Fruit fly (Drosophila melanogaster) whole organism, embryonic: ENCODE measurements around the gene CG44838.

Source experiments
- Atf-2 ChIP-seq: fragments of 200-800 bp; sonication (Bioruptor generic); optimal IDR thresholded peaks from 2 replicates; lab custom pipeline; 2016; ENCODE audit warnings: missing biosample characterization, missing genetic modification characterization
- BtbVII ChIP-seq: fragments of 200-800 bp; sonication (Bioruptor generic); optimal IDR thresholded peaks from 3 replicates; lab custom pipeline; 2017; ENCODE audit warnings: missing biosample characterization, mild to moderate bottlenecking, missing genetic modification characterization
- CG10431 ChIP-seq: fragments of 200-800 bp; sonication (Bioruptor generic); optimal IDR thresholded peaks from 3 replicates; lab custom pipeline; 2018; ENCODE audit warnings: missing biosample characterization, mild to moderate bottlenecking, missing genetic modification characterization
- CG11398 ChIP-seq: fragments of 200-800 bp; sonication (Bioruptor generic); optimal IDR thresholded peaks from 2 replicates; lab custom pipeline; 2016; ENCODE audit warnings: missing biosample characterization, missing genetic modification characterization
- CG12299 ChIP-seq: fragments of 200-800 bp; sonication (Bioruptor generic); optimal IDR thresholded peaks from 2 replicates; lab custom pipeline; 2018; ENCODE audit warnings: missing biosample characterization, mild to moderate bottlenecking, missing genetic modification characterization
- CG12391 ChIP-seq: fragments of 200-800 bp; sonication (Bioruptor generic); optimal IDR thresholded peaks from 3 replicates; lab custom pipeline; 2018; ENCODE audit warnings: missing biosample characterization, mild to moderate bottlenecking, missing genetic modification characterization, moderate library complexity
- CG12942 ChIP-seq: fragments of 200-800 bp; sonication (Bioruptor generic); optimal IDR thresholded peaks from 3 replicates; lab custom pipeline; 2016; ENCODE audit warnings: missing biosample characterization, missing genetic modification characterization
- CG14441 ChIP-seq: fragments of 200-800 bp; sonication (Bioruptor generic); IDR thresholded peaks from 2 replicates; pipeline ENCODE4 v1.3.6; 2022; ENCODE audit warnings: missing biosample characterization, missing genetic modification characterization
- CG14860 ChIP-seq: fragments of 200-800 bp; sonication (Bioruptor generic); IDR thresholded peaks from 3 replicates; pipeline ENCODE4 v1.3.6; 2022; ENCODE audit warnings: missing biosample characterization, missing genetic modification characterization; ENCODE audit not compliant: partially characterized antibody
- CG17385 ChIP-seq: fragments of 200-800 bp; sonication (Bioruptor generic); optimal IDR thresholded peaks from 3 replicates; lab custom pipeline; 2018; ENCODE audit warnings: missing biosample characterization, mild to moderate bottlenecking, missing genetic modification characterization
- CG2120 ChIP-seq: fragments of 200-800 bp; sonication (Bioruptor generic); optimal IDR thresholded peaks from 3 replicates; lab custom pipeline; 2016; ENCODE audit warnings: missing biosample characterization, missing genetic modification characterization
- CG30403 ChIP-seq: fragments of 200-800 bp; sonication (Bioruptor generic); optimal IDR thresholded peaks from 3 replicates; lab custom pipeline; 2016; ENCODE audit warnings: missing biosample characterization, missing genetic modification characterization
- CG31441 ChIP-seq: fragments of 200-800 bp; sonication (Bioruptor generic); IDR thresholded peaks from 2 replicates; pipeline ENCODE4 v1.3.6; 2022; ENCODE audit warnings: missing biosample characterization, missing genetic modification characterization
- CG3838 ChIP-seq: fragments of 200-800 bp; sonication (Bioruptor generic); optimal IDR thresholded peaks from 3 replicates; lab custom pipeline; 2016; ENCODE audit warnings: missing biosample characterization, missing genetic modification characterization
- CG4404 ChIP-seq: fragments of 200-800 bp; sonication (Bioruptor generic); IDR thresholded peaks from 2 replicates; pipeline ENCODE4 v1.3.6; 2022; ENCODE audit warnings: missing biosample characterization, missing genetic modification characterization
- CG4854 ChIP-seq: fragments of 200-800 bp; sonication (Bioruptor generic); optimal IDR thresholded peaks from 2 replicates; lab custom pipeline; 2016; ENCODE audit warnings: missing biosample characterization, missing genetic modification characterization, inconsistent platforms
- CG5953 ChIP-seq: fragments of 200-800 bp; sonication (Bioruptor generic); IDR thresholded peaks from 2 replicates; pipeline ENCODE4 v1.3.6; 2022; ENCODE audit warnings: missing biosample characterization, missing genetic modification characterization
- CG7271 ChIP-seq: fragments of 200-800 bp; sonication (Bioruptor generic); optimal IDR thresholded peaks from 2 replicates; lab custom pipeline; 2018; ENCODE audit warnings: missing biosample characterization, mild to moderate bottlenecking, missing genetic modification characterization, moderate library complexity
- CG7556 ChIP-seq: fragments of 200-800 bp; sonication (Bioruptor generic); optimal IDR thresholded peaks from 2 replicates; lab custom pipeline; 2017; ENCODE audit warnings: missing biosample characterization, mild to moderate bottlenecking, missing genetic modification characterization
- CG7987 ChIP-seq: fragments of 200-800 bp; sonication (Bioruptor generic); optimal IDR thresholded peaks from 2 replicates; lab custom pipeline; 2018; ENCODE audit warnings: missing biosample characterization, mild to moderate bottlenecking, missing genetic modification characterization, moderate library complexity
- CG8359 ChIP-seq: fragments of 200-800 bp; sonication (Bioruptor generic); optimal IDR thresholded peaks from 2 replicates; lab custom pipeline; 2017; ENCODE audit warnings: missing biosample characterization, mild to moderate bottlenecking, missing genetic modification characterization, borderline replicate concordance
- CrebB ChIP-seq: fragments of 200-800 bp; sonication (Bioruptor generic); optimal IDR thresholded peaks from 3 replicates; lab custom pipeline; 2018; ENCODE audit warnings: missing biosample characterization, mild to moderate bottlenecking, missing genetic modification characterization
- Dip2 ChIP-seq: fragments of 200-800 bp; sonication (Bioruptor generic); IDR thresholded peaks from 2 replicates; pipeline ENCODE4 v1.3.6; 2022; ENCODE audit warnings: missing biosample characterization, missing genetic modification characterization
- Hey ChIP-seq: fragments of 200-800 bp; sonication (Bioruptor generic); optimal IDR thresholded peaks from 3 replicates; lab custom pipeline; 2018; ENCODE audit warnings: missing biosample characterization, mild to moderate bottlenecking, missing genetic modification characterization
- HmgD ChIP-seq: fragments of 200-800 bp; sonication (Bioruptor generic); optimal IDR thresholded peaks from 3 replicates; lab custom pipeline; 2016; ENCODE audit warnings: missing biosample characterization, missing genetic modification characterization
- Hr78 ChIP-seq, 2 experiments: fragments of 200-800 bp in 1 of 2; fragments of >200 bp in 1 of 2; sonication (Bioruptor generic) in 1 of 2; optimal IDR thresholded peaks; 2 replicates each; lab custom pipeline; 2017 to 2019; ENCODE audit warnings: missing biosample characterization in 2 of 2, missing genetic modification characterization in 2 of 2, mild to moderate bottlenecking in 1 of 2, moderate library complexity in 1 of 2
- MESR4 ChIP-seq: fragments of 200-800 bp; sonication (Bioruptor generic); optimal IDR thresholded peaks from 2 replicates; lab custom pipeline; 2018; ENCODE audit warnings: missing biosample characterization, mild to moderate bottlenecking, missing genetic modification characterization, moderate library complexity
- Meics ChIP-seq: fragments of 200-800 bp; sonication (Bioruptor generic); optimal IDR thresholded peaks from 2 replicates; lab custom pipeline; 2017; ENCODE audit warnings: missing biosample characterization, mild to moderate bottlenecking, missing genetic modification characterization
- Mes4 ChIP-seq: fragments of 200-800 bp; sonication (Bioruptor generic); optimal IDR thresholded peaks from 2 replicates; lab custom pipeline; 2016; ENCODE audit warnings: missing biosample characterization, missing genetic modification characterization
- Oaz ChIP-seq: fragments of 200-800 bp; sonication (Bioruptor generic); IDR thresholded peaks from 2 replicates; pipeline ENCODE4 v1.3.6; 2022; ENCODE audit warnings: missing biosample characterization, missing genetic modification characterization
- Opbp ChIP-seq: fragments of 200-800 bp; sonication (Bioruptor generic); IDR thresholded peaks from 3 replicates; pipeline ENCODE4 v1.3.6; 2022; ENCODE audit warnings: missing biosample characterization, missing genetic modification characterization; ENCODE audit not compliant: partially characterized antibody
- Scr ChIP-seq: fragments of 200-800 bp; sonication (Bioruptor generic); IDR thresholded peaks from 2 replicates; pipeline ENCODE4 v1.3.6; 2022; ENCODE audit warnings: missing biosample characterization, missing genetic modification characterization; ENCODE audit not compliant: partially characterized antibody
- Sox102F ChIP-seq: fragments of 200-800 bp; sonication (Bioruptor generic); optimal IDR thresholded peaks from 2 replicates; lab custom pipeline; 2018; ENCODE audit warnings: missing biosample characterization, mild to moderate bottlenecking, missing genetic modification characterization, moderate library complexity
- Usf ChIP-seq: fragments of 200-800 bp; sonication (Bioruptor generic); optimal IDR thresholded peaks from 2 replicates; lab custom pipeline; 2017; ENCODE audit warnings: missing genotype, missing biosample characterization, missing genetic modification characterization
- ci ChIP-seq: fragments of 200-800 bp; sonication (Bioruptor generic); IDR thresholded peaks from 3 replicates; pipeline ENCODE4 v1.3.6; 2022; ENCODE audit warnings: missing biosample characterization, missing genetic modification characterization
- danr ChIP-seq: fragments of 200-800 bp; sonication (Bioruptor generic); IDR thresholded peaks from 2 replicates; pipeline ENCODE4 v1.3.6; 2022; ENCODE audit warnings: missing biosample characterization, missing genetic modification characterization
- gt ChIP-seq: fragments of 200-800 bp; sonication (Bioruptor generic); IDR thresholded peaks from 2 replicates; pipeline ENCODE4 v1.3.6; 2022; ENCODE audit warnings: missing biosample characterization, missing genetic modification characterization
- hkb ChIP-seq, 2 experiments: fragments of 200-800 bp in 1 of 2; fragments of >200 bp in 1 of 2; sonication (Bioruptor generic) in 1 of 2; IDR thresholded peaks in 1 of 2; optimal IDR thresholded peaks in 1 of 2; 2 replicates each; pipeline versions ENCODE4 v1.3.6 to Lab custom; 2017 to 2022; ENCODE audit warnings: missing biosample characterization in 1 of 2, missing genetic modification characterization in 1 of 2
- jigr1 ChIP-seq: fragments of 200-800 bp; sonication (Bioruptor generic); IDR thresholded peaks from 3 replicates; pipeline ENCODE4 v1.3.6; 2022; ENCODE audit warnings: missing biosample characterization, missing genetic modification characterization
- lmd ChIP-seq: fragments of 200-800 bp; sonication (Bioruptor generic); IDR thresholded peaks from 2 replicates; pipeline ENCODE4 v1.3.6; 2022; ENCODE audit warnings: missing biosample characterization, missing genetic modification characterization
- nerfin-2 ChIP-seq: fragments of 200-800 bp; sonication (Bioruptor generic); IDR thresholded peaks from 2 replicates; pipeline ENCODE4 v1.3.6; 2022; ENCODE audit warnings: missing biosample characterization, missing genetic modification characterization; ENCODE audit not compliant: partially characterized antibody
- nmo ChIP-seq: fragments of 200-800 bp; sonication (Bioruptor generic); optimal IDR thresholded peaks from 2 replicates; lab custom pipeline; 2018; ENCODE audit warnings: missing biosample characterization, mild to moderate bottlenecking, missing genetic modification characterization, moderate library complexity
- pho ChIP-seq: fragments of 200-800 bp; sonication (Bioruptor generic); optimal IDR thresholded peaks from 2 replicates; lab custom pipeline; 2016; ENCODE audit warnings: missing biosample characterization, missing genetic modification characterization
- pita ChIP-seq: fragments of 200-800 bp; sonication (Bioruptor generic); optimal IDR thresholded peaks from 2 replicates; lab custom pipeline; 2017; ENCODE audit warnings: missing biosample characterization, mild to moderate bottlenecking, missing genetic modification characterization
- pum ChIP-seq: fragments of 200-800 bp; sonication (Bioruptor generic); optimal IDR thresholded peaks from 2 replicates; lab custom pipeline; 2016; ENCODE audit warnings: missing biosample characterization, missing genetic modification characterization
- shn ChIP-seq: fragments of 200-800 bp; sonication (Bioruptor generic); optimal IDR thresholded peaks from 3 replicates; lab custom pipeline; 2016; ENCODE audit warnings: missing biosample characterization, missing genetic modification characterization
- sna ChIP-seq: fragments of 200-800 bp; sonication (Bioruptor generic); IDR thresholded peaks from 2 replicates; pipeline ENCODE4 v1.3.6; 2022; ENCODE audit warnings: missing biosample characterization, missing genetic modification characterization; ENCODE audit not compliant: partially characterized antibody
- tin ChIP-seq: fragments of 200-800 bp; sonication (Bioruptor generic); optimal IDR thresholded peaks from 3 replicates; lab custom pipeline; 2016; ENCODE audit warnings: missing biosample characterization, missing genetic modification characterization
- wdn ChIP-seq: fragments of 200-800 bp; sonication (Bioruptor generic); IDR thresholded peaks from 2 replicates; pipeline ENCODE4 v1.3.6; 2022; ENCODE audit warnings: missing biosample characterization, missing genetic modification characterization
- wor ChIP-seq: fragments of 200-800 bp; sonication (Bioruptor generic); IDR thresholded peaks from 2 replicates; pipeline ENCODE4 v1.3.6; 2022; ENCODE audit warnings: missing biosample characterization, missing genetic modification characterization

CG44838 gene

DNA sequence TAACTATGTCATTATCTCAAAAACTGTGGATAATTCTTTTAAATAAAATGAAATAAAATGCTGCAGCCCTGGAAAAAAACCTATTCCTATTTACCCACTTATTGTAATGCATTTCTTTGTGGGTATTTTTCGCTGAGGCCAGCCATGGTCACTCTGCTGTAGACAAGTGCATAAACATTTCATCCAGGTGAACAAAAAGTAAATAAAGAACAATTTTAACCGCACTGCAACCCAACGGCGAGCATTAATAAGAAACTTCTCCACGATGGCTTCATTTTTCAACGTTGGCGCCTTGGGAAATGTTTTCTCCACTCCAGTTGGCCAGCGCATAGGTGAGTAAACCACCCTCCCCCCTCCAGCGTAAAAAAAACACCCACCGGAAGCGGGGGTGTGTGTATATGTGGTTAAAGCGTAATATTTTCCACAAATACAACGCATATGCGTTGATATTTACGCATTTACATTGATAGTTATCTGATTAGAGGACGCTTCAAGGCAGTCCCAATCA lies 14.1 kb upstream of the CG44838 start, which contains the start of gene CG3529 (continued):
- TF ChIP-seq CG4404 (GFP tag; lab: Robert Waterston, UW) (no peak), danr (no peak), CG12942 (GFP tag; lab: Kevin White, UChicago) (no peak), Usf (GFP tag; lab: Kevin White, UChicago) (no peak), CG11398 (no peak), CG14441 (no peak), CG3838 (GFP tag; lab: Kevin White, UChicago) (no peak), MESR4 (GFP tag; lab: Kevin White, UChicago) (peak; percentile 75), nmo (GFP tag; lab: Kevin White, UChicago) (peak; percentile 34), CG10431 (GFP tag; lab: Kevin White, UChicago) (no peak), CG2120 (GFP tag; lab: Kevin White, UChicago) (peak; percentile 35), HmgD (GFP tag; lab: Kevin White, UChicago) (peak; percentile 19), Mes4 (GFP tag; lab: Kevin White, UChicago) (no peak), CG4854 (GFP tag; lab: Kevin White, UChicago) (no peak), ci (GFP tag; lab: Robert Waterston, UW) (peak; percentile 54; the same call in 1 of the 3 replicates), hkb (optimal IDR thresholded peaks at IDR 0.05; lab: Kevin White, UChicago) (no peak), hkb (GFP tag; IDR thresholded peaks at IDR 0.05; lab: Robert Waterston, UW) (0 out of 2 replicates have a peak, but pooled peaks have one; percentile 23), lmd (GFP tag; lab: Robert Waterston, UW) (no peak; the same call in 1 of the 2 replicates), Scr (GFP tag; lab: Robert Waterston, UW) (no peak), CG30403 (GFP tag; lab: Kevin White, UChicago) (peak; percentile 29), Atf-2 (GFP tag; lab: Kevin White, UChicago) (no peak), gt (GFP tag; lab: Robert Waterston, UW) (no peak), wor (no peak), wdn (GFP tag; lab: Robert Waterston, UW) (no peak), CG8359 (no peak), CG5953 (no peak), CG31441 (peak; percentile 40; the same call in 1 of the 2 replicates), Sox102F (GFP tag; lab: Kevin White, UChicago) (peak; percentile 21), nerfin-2 (0 out of 2 replicates have a peak, but pooled peaks have one; percentile 26), Hr78 (GFP tag; optimal IDR thresholded peaks at IDR 0.05; lab: Kevin White, UChicago) (no peak), Oaz (GFP tag; lab: Robert Waterston, UW) (no peak), Hey (tag; lab: Kevin White, UChicago) (no peak), CG14860 (GFP tag; lab: Robert Waterston, UW) (no peak), CG7271 (tag; lab: Kevin White, UChicago) (no peak), Opbp (no peak), pho (GFP tag; lab: Kevin White, UChicago) (no peak), jigr1 (GFP tag; lab: Robert Waterston, UW) (no peak), CG7987 (peak; percentile 4), BtbVII (GFP tag; lab: Kevin White, UChicago) (no peak), Meics (GFP tag; lab: Kevin White, UChicago) (peak; percentile 59), shn (GFP tag; lab: Kevin White, UChicago) (no peak), sna (GFP tag; lab: Robert Waterston, UW) (no peak), pum (GFP tag; lab: Kevin White, UChicago) (no peak), pita (GFP tag; lab: Kevin White, UChicago) (no peak), CG12299 (tag; lab: Kevin White, UChicago) (no peak), CG7556 (GFP tag; lab: Kevin White, UChicago) (no peak), Dip2 (GFP tag; lab: Robert Waterston, UW) (no peak), tin (GFP tag; lab: Kevin White, UChicago) (peak; percentile 3), CG17385 (GFP tag; lab: Kevin White, UChicago) (peak; percentile 49), CG12391 (peak; percentile 39), CrebB (tag; lab: Kevin White, UChicago) (peak; percentile 3)
